Worm (Caenorhabditis elegans) whole organism, L3 larva: ENCODE results near the gene ceh-13.

Experiments
- aly-2 ChIP-seq: fragments of 150-350 bp; optimal IDR thresholded peaks from 2 replicates; lab custom pipeline; 2014; ENCODE audit warnings: missing biosample characterization, missing genetic modification characterization
- ceh-28 ChIP-seq: fragments of 150-350 bp; optimal IDR thresholded peaks from 2 replicates; lab custom pipeline; 2014; ENCODE audit warnings: missing biosample characterization, missing genetic modification reagents, missing genetic modification characterization
- elt-2 ChIP-seq: sonication (generic microtip); optimal IDR thresholded peaks from 2 replicates; lab custom pipeline; 2016; ENCODE audit warnings: missing genetic modification reagents, mild to moderate bottlenecking, missing genetic modification characterization, missing compliant biosample characterization
- hmg-11 ChIP-seq: sonication (generic microtip); optimal IDR thresholded peaks from 2 replicates; lab custom pipeline; 2016; ENCODE audit warnings: missing genetic modification characterization, missing compliant biosample characterization
- lin-15B ChIP-seq: fragments of 150-350 bp; optimal IDR thresholded peaks from 2 replicates; lab custom pipeline; 2014; ENCODE audit warnings: missing biosample characterization, missing genetic modification characterization
- nhr-11 ChIP-seq: fragments of 150-350 bp; optimal IDR thresholded peaks from 2 replicates; lab custom pipeline; 2014; ENCODE audit warnings: missing biosample characterization, missing genetic modification characterization
- nhr-12 ChIP-seq: fragments of 150-350 bp; optimal IDR thresholded peaks from 2 replicates; lab custom pipeline; 2014; ENCODE audit warnings: missing biosample characterization, missing genetic modification characterization
- nhr-25 ChIP-seq: sonication (generic microtip); optimal IDR thresholded peaks from 2 replicates; lab custom pipeline; 2017; ENCODE audit warnings: missing biosample characterization, missing genetic modification characterization
- nhr-28 ChIP-seq: fragments of 150-350 bp; optimal IDR thresholded peaks from 2 replicates; lab custom pipeline; 2014; ENCODE audit warnings: missing biosample characterization, missing genetic modification characterization
- pha-4 ChIP-seq: fragments of 150-350 bp; optimal IDR thresholded peaks from 2 replicates; lab custom pipeline; 2014; ENCODE audit warnings: missing biosample characterization, missing genetic modification reagents, missing genetic modification characterization
- unc-62 ChIP-seq: fragments of 150-350 bp; sonication (generic microtip); optimal IDR thresholded peaks from 4 replicates; lab custom pipeline; 2014; ENCODE audit warnings: missing biosample characterization, missing genetic modification reagents, missing genetic modification characterization
- ztf-4 ChIP-seq: fragments of 150-350 bp; optimal IDR thresholded peaks from 2 replicates; lab custom pipeline; 2014; ENCODE audit warnings: missing biosample characterization, missing genetic modification characterization

DNA sequence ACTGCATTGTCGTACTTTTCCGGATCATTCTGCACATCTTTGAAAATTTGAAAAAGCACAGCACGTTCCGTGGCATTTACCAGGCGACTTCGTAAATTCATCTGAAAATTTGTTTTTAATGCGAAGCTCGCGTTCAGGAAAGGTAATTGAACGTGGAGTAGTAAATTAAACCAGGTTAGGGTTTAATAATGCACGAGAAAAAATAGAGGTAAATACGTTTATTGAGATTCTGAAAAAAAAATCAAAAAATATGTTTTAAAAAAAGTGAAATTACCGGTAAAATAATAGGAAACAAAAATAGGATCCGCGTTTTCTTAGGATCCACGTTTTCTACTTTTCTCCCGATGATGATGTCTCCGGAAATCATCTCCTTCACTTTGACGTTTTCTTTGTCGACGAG lies 37.0 kb upstream of the ceh-13 start, which contains the start of gene clk-2:
- TF ChIP-seq ztf-4 (tag; lab: Kevin White, UChicago) = no peak
- no peak for TF ChIP-seq nhr-28 (tag; lab: Kevin White, UChicago)
- no peak for TF ChIP-seq nhr-12 (tag; lab: Kevin White, UChicago)
- TF ChIP-seq nhr-11 (tag; lab: Kevin White, UChicago) = no peak
- TF ChIP-seq pha-4 (tag; lab: Kevin White, UChicago) = no peak
- TF ChIP-seq hmg-11 (tag; lab: Kevin White, UChicago) = no peak
- TF ChIP-seq elt-2 = no peak
- TF ChIP-seq ceh-28 = no peak
- TF ChIP-seq nhr-25 (tag; lab: Kevin White, UChicago) = no peak
- TF ChIP-seq lin-15B (tag; lab: Kevin White, UChicago) = no peak
- no peak for TF ChIP-seq unc-62 (GFP tag; lab: Kevin White, UChicago)
- TF ChIP-seq aly-2 (tag; lab: Kevin White, UChicago) = no peak
